Worm (Caenorhabditis elegans) whole organism, L4 larva: ENCODE data around the gene picd-1.

Experiments used
- ama-1 ChIP-seq: fragments of 150-350 bp; optimal IDR thresholded peaks from 2 replicates; lab custom pipeline; 2014; ENCODE audit warnings: inconsistent platforms, mixed read lengths
- fos-1 ChIP-seq: fragments of 150-350 bp; optimal IDR thresholded peaks from 2 replicates; lab custom pipeline; 2014; ENCODE audit warnings: missing biosample characterization, missing genetic modification characterization
- lin-38 ChIP-seq: fragments of 200-800 bp; sonication (Bioruptor generic); IDR thresholded peaks from 2 replicates; pipeline ENCODE4 v1.3.6; 2022; ENCODE audit warnings: missing genetic modification reagents, missing genetic modification characterization, missing compliant biosample characterization
- nhr-25 ChIP-seq: sonication (generic microtip); optimal IDR thresholded peaks from 2 replicates; lab custom pipeline; 2017; ENCODE audit warnings: missing genetic modification characterization, mild to moderate bottlenecking, missing compliant biosample characterization, antibody characterized with exemption, moderate library complexity, borderline replicate concordance; ENCODE audit not compliant: insufficient read depth
- nhr-41 ChIP-seq: fragments of 200-800 bp; sonication (Bioruptor generic); IDR thresholded peaks from 2 replicates; pipeline ENCODE4 v1.3.6; 2022; ENCODE audit warnings: missing genetic modification reagents, missing genetic modification characterization, missing compliant biosample characterization
- nhr-77 ChIP-seq: fragments of 150-350 bp; optimal IDR thresholded peaks from 2 replicates; lab custom pipeline; 2014; ENCODE audit warnings: missing biosample characterization, missing genetic modification characterization
- spr-3 ChIP-seq: fragments of 200-800 bp; sonication (Bioruptor generic); optimal IDR thresholded peaks from 2 replicates; lab custom pipeline; 2018; ENCODE audit warnings: mild to moderate bottlenecking, missing genetic modification characterization, missing compliant biosample characterization

DNA sequence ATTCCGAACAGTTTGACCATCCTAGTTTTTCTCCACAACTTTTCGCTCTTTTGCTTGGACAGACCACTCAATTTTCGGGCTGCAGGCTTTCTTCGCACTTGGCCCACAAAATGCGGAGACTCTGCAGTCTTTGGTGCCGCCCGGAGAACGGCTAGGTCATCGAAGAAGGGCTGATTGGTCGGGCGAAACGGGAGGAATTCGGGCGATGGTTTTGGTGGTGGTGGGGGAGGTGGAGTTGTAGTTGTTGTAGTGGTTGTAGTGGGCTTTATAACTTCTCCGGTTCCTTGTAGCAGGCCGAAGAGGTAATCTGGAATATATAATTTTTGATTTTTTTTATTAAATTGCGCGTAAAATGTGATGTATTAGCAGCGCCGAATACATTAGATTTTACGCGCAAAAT lies 33.0 kb downstream of the picd-1 start:
- TF ChIP-seq fos-1 (no peak), spr-3 (GFP tag; lab: Kevin White, UChicago) (no peak), nhr-25 (tag; lab: Kevin White, UChicago) (no peak), lin-38 (GFP tag; lab: Robert Waterston, UW) (no peak), nhr-41 (GFP tag; lab: Robert Waterston, UW) (no peak), ama-1 (lab: Kevin White, UChicago) (no peak), nhr-77 (tag; lab: Kevin White, UChicago) (no peak)
